Fruit fly (Drosophila melanogaster): Measurements from ENCODE around the gene Dh44.

Dh44 gene

DNA sequence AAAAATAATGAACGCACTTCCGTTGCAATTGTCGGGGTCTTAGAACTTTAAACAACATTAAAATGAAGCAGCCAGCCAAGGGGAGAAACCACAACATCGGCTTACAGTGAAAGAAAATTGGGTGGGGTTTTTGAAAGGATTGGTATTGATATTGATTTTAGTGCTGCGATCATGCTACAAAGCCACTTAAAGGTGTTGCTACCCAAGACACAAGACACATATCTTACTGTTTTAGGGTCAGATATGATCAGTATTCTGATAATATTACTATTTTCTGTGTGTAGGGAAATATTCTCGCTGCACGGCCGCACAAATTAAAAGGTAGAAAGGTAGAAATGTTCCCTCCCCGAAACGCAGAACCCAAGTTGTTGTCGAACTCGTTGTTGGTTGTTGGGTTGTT is 32.9 kb upstream of the Dh44 start:
- TF ChIP-seq CG8319 (GFP tag; optimal IDR thresholded peaks at IDR 0.05) (peak; percentile 43), CG6792 (GFP tag; optimal IDR thresholded peaks at IDR 0.05) (peak; percentile 59), cyc (GFP tag; optimal IDR thresholded peaks at IDR 0.05) (peak; percentile 56), OdsH (GFP tag; optimal IDR thresholded peaks at IDR 0.05) (peak; percentile 61), Sox15 (GFP tag; optimal IDR thresholded peaks at IDR 0.05) (no peak), Eip93F (GFP tag; optimal IDR thresholded peaks at IDR 0.05) (no peak), Eip78C (GFP tag) (peak; percentile 88), Hr39 (GFP tag; optimal IDR thresholded peaks at IDR 0.05) (peak; percentile 57), CG31627 (GFP tag; optimal IDR thresholded peaks at IDR 0.05) (peak; percentile 54), CG10669 (GFP tag; optimal IDR thresholded peaks at IDR 0.05) (peak; percentile 69), CG32006 (GFP tag; optimal IDR thresholded peaks at IDR 0.05) (peak; percentile 53), CG34406 (GFP tag; optimal IDR thresholded peaks at IDR 0.05) (peak; percentile 14), CG4318 (GFP tag; optimal IDR thresholded peaks at IDR 0.05) (no peak), CG11902 (GFP tag; optimal IDR thresholded peaks at IDR 0.05) (no peak), CG3919 (GFP tag; optimal IDR thresholded peaks at IDR 0.05) (peak; percentile 75), CG8632 (GFP tag; optimal IDR thresholded peaks at IDR 0.05) (peak; percentile 35), acj6 (GFP tag; optimal IDR thresholded peaks at IDR 0.05) (peak; percentile 62), CG16779 (tag; optimal IDR thresholded peaks at IDR 0.05) (peak; percentile 25), CG9139 (GFP tag; optimal IDR thresholded peaks at IDR 0.05) (no peak), CG10631 (GFP tag; optimal IDR thresholded peaks at IDR 0.05) (peak; percentile 69), CG1621 (tag; optimal IDR thresholded peaks at IDR 0.05) (peak; percentile 62), Gug (GFP tag; IDR thresholded peaks at IDR 0.05) (no peak; the same call in 1 of the 2 replicates), fd59A (GFP tag; optimal IDR thresholded peaks at IDR 0.05) (peak; percentile 63), Eip75B (GFP tag; optimal IDR thresholded peaks at IDR 0.05) (peak; percentile 65), CG15336 (GFP tag; IDR thresholded peaks at IDR 0.05) (peak; percentile 43; the same call in 1 of the 2 replicates), vri (GFP tag; optimal IDR thresholded peaks at IDR 0.05) (peak; percentile 13), achi (GFP tag; optimal IDR thresholded peaks at IDR 0.05) (peak; percentile 61), CG6276 (GFP tag; optimal IDR thresholded peaks at IDR 0.05) (no peak), lz (GFP tag; optimal IDR thresholded peaks at IDR 0.05) (peak; percentile 47), Ets96B (tag; optimal IDR thresholded peaks at IDR 0.05) (peak; percentile 71), Met (GFP tag; optimal IDR thresholded peaks at IDR 0.05) (peak; percentile 52), salr (GFP tag; optimal IDR thresholded peaks at IDR 0.05) (peak; percentile 43 to 48), fkh (GFP tag; optimal IDR thresholded peaks at IDR 0.05) (no peak), spab (GFP tag; optimal IDR thresholded peaks at IDR 0.05) (peak; percentile 65), Lpt (GFP tag; optimal IDR thresholded peaks at IDR 0.05) (peak; percentile 28), dsx (GFP tag; optimal IDR thresholded peaks at IDR 0.05; ENCODE audit: poor library complexity, severe bottlenecking) (peak; percentile 61), pdm3 (GFP tag; optimal IDR thresholded peaks at IDR 0.05) (peak; percentile 63), CG6854 (GFP tag; optimal IDR thresholded peaks at IDR 0.05) (peak; percentile 7), Smox (GFP tag; optimal IDR thresholded peaks at IDR 0.05) (peak; percentile 53), esn (GFP tag; optimal IDR thresholded peaks at IDR 0.05) (peak; percentile 67), CG7368 (GFP tag; optimal IDR thresholded peaks at IDR 0.05) (peak; percentile 47), net (GFP tag; optimal IDR thresholded peaks at IDR 0.05) (peak; percentile 31), Sox102F (GFP tag; optimal IDR thresholded peaks at IDR 0.05) (peak; percentile 44), CG8119 (GFP tag; IDR thresholded peaks at IDR 0.05) (peak; percentile 39; the same call in 1 of the 3 replicates), Sox14 (GFP tag; optimal IDR thresholded peaks at IDR 0.05) (peak; percentile 61), CG3032 (tag; optimal IDR thresholded peaks at IDR 0.05) (peak; percentile 63), Blimp-1 (GFP tag; optimal IDR thresholded peaks at IDR 0.05) (no peak), fd85E (GFP tag; optimal IDR thresholded peaks at IDR 0.05) (no peak), Ets21C (GFP tag; optimal IDR thresholded peaks at IDR 0.05) (peak; percentile 36), CG6808 (GFP tag; optimal IDR thresholded peaks at IDR 0.05) (peak; percentile 64), CG6163 (GFP tag; IDR thresholded peaks at IDR 0.05) (peak; percentile 65; the same call in 2 of the 3 replicates), topi (GFP tag; optimal IDR thresholded peaks at IDR 0.05) (peak; percentile 54)
